Worm (Caenorhabditis elegans): ENCODE data around the gene F02C9.2.

F02C9.2 gene

ce11 chrV:3155072-3155471 lies 21.6 kb downstream of the F02C9.2 start, which contains the start of gene srab-7:
Gene srab-7, minus strand, starts transcription at chrV:3155172.
- no peak for TF ChIP-seq lin-11 (tag; optimal IDR thresholded peaks at IDR 0.05)
- TF ChIP-seq elt-3 (tag; optimal IDR thresholded peaks at IDR 0.05) = no peak
- no peak for TF ChIP-seq ztf-4 (tag; optimal IDR thresholded peaks at IDR 0.05)
- no peak for TF ChIP-seq Y55F3AM.14 (GFP tag; optimal IDR thresholded peaks at IDR 0.05)
- TF ChIP-seq nhr-237 (tag; optimal IDR thresholded peaks at IDR 0.05) = no peak
- no peak for TF ChIP-seq nhr-129 (tag; optimal IDR thresholded peaks at IDR 0.05)
- TF ChIP-seq aly-2 (tag; optimal IDR thresholded peaks at IDR 0.05) = no peak
- no peak for TF ChIP-seq skn-1 (tag; optimal IDR thresholded peaks at IDR 0.05)
- TF ChIP-seq mdl-1 (tag; optimal IDR thresholded peaks at IDR 0.05) = no peak
- no peak for TF ChIP-seq nhr-6 (tag; optimal IDR thresholded peaks at IDR 0.05)
- TF ChIP-seq F13H6.1 (tag; optimal IDR thresholded peaks at IDR 0.05) = no peak
- TF ChIP-seq mab-5 (tag; optimal IDR thresholded peaks at IDR 0.05) = no peak
- no peak for TF ChIP-seq nhr-77 (tag; optimal IDR thresholded peaks at IDR 0.05)
- TF ChIP-seq alr-1 (tag; optimal IDR thresholded peaks at IDR 0.05) = no peak
- TF ChIP-seq peb-1 (tag; optimal IDR thresholded peaks at IDR 0.05) = no peak
- no peak for TF ChIP-seq nhr-21 (tag; optimal IDR thresholded peaks at IDR 0.05)
- no peak for TF ChIP-seq unc-62 (GFP tag; optimal IDR thresholded peaks at IDR 0.05)
- no peak for TF ChIP-seq dmd-4 (tag; optimal IDR thresholded peaks at IDR 0.05)
- no peak for TF ChIP-seq ceh-82 (tag; optimal IDR thresholded peaks at IDR 0.05)
- no peak for TF ChIP-seq sma-9 (GFP tag; optimal IDR thresholded peaks at IDR 0.05)
- no peak for TF ChIP-seq sma-9 (tag; optimal IDR thresholded peaks at IDR 0.05)

- no peak for TF ChIP-seq egl-27 (tag; optimal IDR thresholded peaks at IDR 0.05)
- TF ChIP-seq ztf-1 (GFP tag; conservative IDR thresholded peaks at IDR 0.05) = no peak
- TF ChIP-seq aly-2 (tag; optimal IDR thresholded peaks at IDR 0.05) = no peak
- TF ChIP-seq blmp-1 (tag; optimal IDR thresholded peaks at IDR 0.05; ENCODE audit: insufficient read depth) = no peak
- no peak for TF ChIP-seq unc-62 (GFP tag; optimal IDR thresholded peaks at IDR 0.05)
- TF ChIP-seq alr-1 (tag; optimal IDR thresholded peaks at IDR 0.05) = no peak
- no peak for TF ChIP-seq mab-5 (tag; optimal IDR thresholded peaks at IDR 0.05)
- no peak for TF ChIP-seq Y55F3AM.14 (GFP tag; optimal IDR thresholded peaks at IDR 0.05)
- TF ChIP-seq F13H6.1 (tag; optimal IDR thresholded peaks at IDR 0.05) = no peak
- TF ChIP-seq elt-1 (tag; optimal IDR thresholded peaks at IDR 0.05) = no peak
- no peak for TF ChIP-seq peb-1 (tag; optimal IDR thresholded peaks at IDR 0.05)
- TF ChIP-seq gmeb-1 (tag; optimal IDR thresholded peaks at IDR 0.05) = no peak
- TF ChIP-seq fos-1 (tag; optimal IDR thresholded peaks at IDR 0.05) = no peak
- no peak for TF ChIP-seq ZK546.5 (tag; optimal IDR thresholded peaks at IDR 0.05)
- no peak for TF ChIP-seq nhr-6 (tag; optimal IDR thresholded peaks at IDR 0.05)
- no peak for TF ChIP-seq skn-1 (tag; optimal IDR thresholded peaks at IDR 0.05)
Measured at ce11 chrV:3156786-3157185, 23.3 kb downstream of the F02C9.2 start, which contains the start of gene exh-1. Gene exh-1, plus strand, starts transcription at chrV:3157086.

DNA sequence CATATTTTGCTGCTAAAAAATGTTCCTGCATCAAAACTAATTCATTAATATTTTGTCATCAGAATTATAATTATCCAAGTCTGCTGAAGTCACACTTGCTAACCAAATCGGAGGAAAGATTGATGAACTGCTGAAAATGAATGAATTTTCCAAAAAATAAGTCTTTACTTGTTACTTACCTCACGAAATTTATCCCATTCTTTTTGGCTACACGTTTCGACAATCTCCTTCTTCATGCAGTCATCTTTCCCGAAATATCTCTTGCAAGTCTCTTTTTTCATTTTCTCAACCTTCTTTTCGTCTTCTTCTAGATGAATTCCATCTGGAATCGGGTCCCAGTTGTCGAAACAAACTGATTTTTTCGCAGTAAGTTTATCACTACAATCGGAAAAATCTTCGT lies 24.9 kb downstream of the F02C9.2 start:
- TF ChIP-seq unc-55 (GFP tag; optimal IDR thresholded peaks at IDR 0.05) (no peak), ceh-16 (tag; optimal IDR thresholded peaks at IDR 0.05) (no peak), ZK546.5 (tag; optimal IDR thresholded peaks at IDR 0.05) (no peak), aly-2 (tag; optimal IDR thresholded peaks at IDR 0.05) (no peak), ceh-82 (tag; optimal IDR thresholded peaks at IDR 0.05) (no peak), lin-11 (tag; optimal IDR thresholded peaks at IDR 0.05) (no peak), sma-9 (GFP tag; optimal IDR thresholded peaks at IDR 0.05) (no peak), sma-9 (tag; optimal IDR thresholded peaks at IDR 0.05) (no peak), lin-13 (GFP tag; optimal IDR thresholded peaks at IDR 0.05) (no peak), blmp-1 (tag; optimal IDR thresholded peaks at IDR 0.05; ENCODE audit: insufficient read depth) (no peak)

DNA sequence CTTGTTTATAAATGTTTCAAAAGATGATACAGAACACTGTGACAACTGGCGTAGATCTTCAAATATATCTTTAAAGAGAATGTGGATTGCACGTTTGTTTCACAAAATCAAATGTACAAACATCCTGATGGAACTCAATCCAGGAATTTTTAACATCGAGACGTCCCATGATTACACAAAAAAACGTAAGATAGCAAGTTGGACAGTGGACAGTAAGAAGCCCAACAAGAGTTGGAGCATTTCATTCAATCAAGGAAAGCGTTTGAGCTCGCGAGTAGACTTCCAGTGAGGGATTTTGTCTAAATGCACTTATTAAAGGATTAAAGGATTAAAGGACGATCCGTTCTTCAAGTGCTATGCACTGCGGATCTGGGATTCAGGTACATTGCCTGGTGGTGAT lies 25.7 kb downstream of the F02C9.2 start, which contains the start of gene C36C5.12:
TSS of gene C36C5.12 (minus strand) at position 101 of the 400 bp plus-strand sequence.
- TF ChIP-seq skn-1 (tag; optimal IDR thresholded peaks at IDR 0.05) (no peak), snpc-4 (tag; optimal IDR thresholded peaks at IDR 0.05) (no peak), dmd-4 (tag; optimal IDR thresholded peaks at IDR 0.05) (no peak), nhr-237 (tag; optimal IDR thresholded peaks at IDR 0.05) (no peak), nhr-11 (tag; optimal IDR thresholded peaks at IDR 0.05) (no peak)

DNA sequence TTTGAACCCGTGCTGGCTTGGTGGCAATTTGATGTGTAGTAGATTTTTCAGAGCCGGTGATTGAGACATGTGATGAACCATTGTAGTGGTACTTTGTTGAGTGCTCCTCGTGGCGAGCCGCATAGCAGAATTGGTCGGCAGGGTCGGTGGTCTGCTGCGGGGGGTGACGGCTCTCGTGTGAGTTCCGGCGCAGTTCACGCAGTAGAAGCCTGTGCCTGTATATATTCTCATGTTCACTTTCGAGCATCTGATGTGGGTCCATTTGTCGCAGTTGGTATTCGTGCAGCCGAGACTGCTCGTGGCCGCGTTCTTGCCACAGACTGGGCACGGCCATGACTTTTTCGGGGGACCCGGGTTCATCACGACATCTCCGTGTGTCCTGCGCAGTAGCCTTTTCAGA lies 28.8 kb downstream of the F02C9.2 start:
- TF ChIP-seq ztf-1 (GFP tag; conservative IDR thresholded peaks at IDR 0.05) (no peak), crh-2 (tag; optimal IDR thresholded peaks at IDR 0.05) (no peak), sem-4 (tag; optimal IDR thresholded peaks at IDR 0.05) (no peak)

Measured in whole organism, L2 larva.